Worm (Caenorhabditis elegans) whole organism, L1 larva: ENCODE results near the gene pmt-2.
A peak's percentile ranks its signal among the peaks of the same experiment; 100 is the strongest.

Experiments used
- F16B12.6 ChIP-seq: fragments of 150-350 bp; optimal IDR thresholded peaks from 2 replicates; lab custom pipeline; 2014; ENCODE audit warnings: missing biosample characterization, missing genetic modification characterization
- Y116A8C.19 ChIP-seq: sonication (generic microtip); optimal IDR thresholded peaks from 2 replicates; lab custom pipeline; 2016; ENCODE audit warnings: missing compliant biosample characterization, missing genetic modification characterization, borderline replicate concordance
- aha-1 ChIP-seq: fragments of 150-350 bp; optimal IDR thresholded peaks from 2 replicates; lab custom pipeline; 2014; ENCODE audit warnings: missing biosample characterization, missing genetic modification characterization
- ceh-88 ChIP-seq: fragments of 200-800 bp; sonication (Bioruptor generic); IDR thresholded peaks from 2 replicates; pipeline ENCODE4 v1.3.6; 2022; ENCODE audit warnings: missing genetic modification characterization, missing compliant biosample characterization
- ces-1 ChIP-seq: fragments of 150-350 bp; optimal IDR thresholded peaks from 2 replicates; lab custom pipeline; 2014; ENCODE audit warnings: missing biosample characterization, missing genetic modification reagents, missing genetic modification characterization
- dpl-1 ChIP-seq, 3 experiments: fragments of 150-350 bp in 2 of 3; sonication (generic microtip) in 1 of 3; optimal IDR thresholded peaks; 2 replicates each; lab custom pipeline; 2014 to 2017; ENCODE audit warnings: missing biosample characterization in 3 of 3, missing genetic modification characterization in 3 of 3, missing genetic modification reagents in 3 of 3
- efl-1 ChIP-seq, 4 experiments: fragments of 150-350 bp; optimal IDR thresholded peaks in 3 of 4; peaks in 1 of 4; 1 replicate in 1 of 4; 2 replicates in 3 of 4; lab custom pipeline; 2014; ENCODE audit warnings: missing biosample characterization in 2 of 4, missing genetic modification characterization in 2 of 4, missing genetic modification reagents in 2 of 4
- efl-3 ChIP-seq: fragments of 200-800 bp; sonication (Bioruptor generic); optimal IDR thresholded peaks from 2 replicates; lab custom pipeline; 2018; ENCODE audit warnings: mild to moderate bottlenecking, missing genetic modification characterization, missing compliant biosample characterization
- egl-13 ChIP-seq: sonication (generic microtip); optimal IDR thresholded peaks from 2 replicates; lab custom pipeline; 2016; ENCODE audit warnings: missing genotype, missing genetic modification reagents, missing genetic modification characterization, missing compliant biosample characterization
- elt-2 ChIP-seq: sonication (generic microtip); optimal IDR thresholded peaks from 2 replicates; lab custom pipeline; 2016; ENCODE audit warnings: missing genetic modification characterization, mild to moderate bottlenecking, inconsistent platforms, missing compliant biosample characterization, missing genetic modification reagents
- elt-3 ChIP-seq, 6 experiments: fragments of 150-350 bp in 1 of 6; sonication (generic microtip); optimal IDR thresholded peaks; 2 replicates each; lab custom pipeline; 2017 to 2018; ENCODE audit warnings: missing biosample characterization in 6 of 6, missing genetic modification characterization in 6 of 6, inconsistent platforms in 1 of 6
- fkh-10 ChIP-seq: sonication (generic microtip); optimal IDR thresholded peaks from 2 replicates; lab custom pipeline; 2017; ENCODE audit warnings: missing biosample characterization, missing genetic modification reagents, missing genetic modification characterization
- fkh-8 ChIP-seq: sonication (generic microtip); optimal IDR thresholded peaks from 2 replicates; lab custom pipeline; 2016; ENCODE audit warnings: mild to moderate bottlenecking, missing genetic modification characterization, missing compliant biosample characterization
- hpl-2 ChIP-seq: fragments of 150-350 bp; optimal IDR thresholded peaks from 2 replicates; lab custom pipeline; 2014; ENCODE audit warnings: missing biosample characterization, missing genetic modification reagents, missing genetic modification characterization
- irx-1 ChIP-seq: sonication (generic microtip); optimal IDR thresholded peaks from 2 replicates; lab custom pipeline; 2016; ENCODE audit warnings: missing genetic modification characterization, missing compliant biosample characterization
- isw-1 ChIP-seq: fragments of 200-800 bp; sonication (Bioruptor generic); IDR thresholded peaks from 2 replicates; pipeline ENCODE4 v1.3.6; 2022; ENCODE audit warnings: missing genetic modification characterization, missing compliant biosample characterization
- jun-1 ChIP-seq: fragments of 150-350 bp; optimal IDR thresholded peaks from 2 replicates; lab custom pipeline; 2014; ENCODE audit warnings: missing biosample characterization, missing genetic modification reagents, missing genetic modification characterization
- mab-9 ChIP-seq: fragments of 200-800 bp; sonication (Bioruptor generic); IDR thresholded peaks from 2 replicates; pipeline ENCODE4 v1.3.6; 2022; ENCODE audit warnings: missing genetic modification reagents, missing genetic modification characterization, missing compliant biosample characterization
- mdl-1 ChIP-seq, 2 experiments: fragments of 150-350 bp; optimal IDR thresholded peaks; 2 replicates each; lab custom pipeline; 2014 to 2017; ENCODE audit warnings: missing biosample characterization in 2 of 2, missing genetic modification characterization in 2 of 2, inconsistent platforms in 1 of 2
- mef-2 ChIP-seq: fragments of 150-350 bp; optimal IDR thresholded peaks from 2 replicates; lab custom pipeline; 2014; ENCODE audit warnings: missing biosample characterization, missing genetic modification characterization
- nhr-11 ChIP-seq: fragments of 150-350 bp; optimal IDR thresholded peaks from 2 replicates; lab custom pipeline; 2014; ENCODE audit warnings: missing biosample characterization, missing genetic modification characterization
- nhr-19 ChIP-seq: fragments of 200-800 bp; sonication (Bioruptor generic); conservative IDR thresholded peaks from 2 replicates; pipeline ENCODE4 v1.3.6; 2022; ENCODE audit warnings: missing genetic modification characterization, missing compliant biosample characterization
- nhr-237 ChIP-seq: fragments of 150-350 bp; optimal IDR thresholded peaks from 2 replicates; lab custom pipeline; 2014; ENCODE audit warnings: missing biosample characterization, missing genetic modification characterization
- nhr-47 ChIP-seq: sonication (generic microtip); optimal IDR thresholded peaks from 2 replicates; lab custom pipeline; 2016; ENCODE audit warnings: mild to moderate bottlenecking, missing genetic modification characterization, moderate library complexity, missing compliant biosample characterization
- nhr-76 ChIP-seq: sonication (generic microtip); optimal IDR thresholded peaks from 2 replicates; lab custom pipeline; 2017; ENCODE audit warnings: missing biosample characterization, missing genetic modification characterization
- nhr-77 ChIP-seq: fragments of 150-350 bp; optimal IDR thresholded peaks from 2 replicates; lab custom pipeline; 2014; ENCODE audit warnings: missing biosample characterization, missing genetic modification characterization
- nhr-85 ChIP-seq: sonication (generic microtip); peaks from one replicate; lab custom pipeline; 2016; ENCODE audit warnings: missing genetic modification characterization, inconsistent platforms, missing compliant biosample characterization
- nhr-90 ChIP-seq: sonication (generic microtip); optimal IDR thresholded peaks from 2 replicates; lab custom pipeline; 2016; ENCODE audit warnings: mild to moderate bottlenecking, missing genetic modification characterization, missing compliant biosample characterization; ENCODE audit not compliant: poor library complexity
- tlp-1 ChIP-seq: fragments of 150-350 bp; optimal IDR thresholded peaks from 2 replicates; lab custom pipeline; 2014; ENCODE audit warnings: missing biosample characterization, missing genetic modification characterization
- unc-30 ChIP-seq: sonication (generic microtip); optimal IDR thresholded peaks from 2 replicates; lab custom pipeline; 2017; ENCODE audit warnings: missing biosample characterization, missing genetic modification characterization
- unc-62 ChIP-seq: fragments of 150-350 bp; optimal IDR thresholded peaks from 2 replicates; lab custom pipeline; 2014; ENCODE audit warnings: missing biosample characterization, missing genetic modification reagents, missing genetic modification characterization
- vab-15 ChIP-seq: sonication (generic microtip); optimal IDR thresholded peaks from 2 replicates; lab custom pipeline; 2017; ENCODE audit warnings: missing genotype, mild to moderate bottlenecking, missing genetic modification characterization, missing compliant biosample characterization
- xbp-1 ChIP-seq: sonication (generic microtip); optimal IDR thresholded peaks from 2 replicates; lab custom pipeline; 2016; ENCODE audit warnings: missing genetic modification characterization, missing compliant biosample characterization
- zag-1 ChIP-seq: fragments of 150-350 bp; optimal IDR thresholded peaks from 2 replicates; lab custom pipeline; 2014; ENCODE audit warnings: missing biosample characterization, missing genetic modification characterization
- ztf-11 ChIP-seq, 2 experiments: sonication (generic microtip); optimal IDR thresholded peaks; 2 replicates each; lab custom pipeline; 2016 to 2017; ENCODE audit warnings: missing genetic modification characterization in 2 of 2, missing biosample characterization in 1 of 2, missing compliant biosample characterization in 1 of 2
- ztf-4 ChIP-seq: fragments of 150-350 bp; optimal IDR thresholded peaks from 2 replicates; lab custom pipeline; 2014; ENCODE audit warnings: missing biosample characterization, missing genetic modification characterization

Gene pmt-2

DNA sequence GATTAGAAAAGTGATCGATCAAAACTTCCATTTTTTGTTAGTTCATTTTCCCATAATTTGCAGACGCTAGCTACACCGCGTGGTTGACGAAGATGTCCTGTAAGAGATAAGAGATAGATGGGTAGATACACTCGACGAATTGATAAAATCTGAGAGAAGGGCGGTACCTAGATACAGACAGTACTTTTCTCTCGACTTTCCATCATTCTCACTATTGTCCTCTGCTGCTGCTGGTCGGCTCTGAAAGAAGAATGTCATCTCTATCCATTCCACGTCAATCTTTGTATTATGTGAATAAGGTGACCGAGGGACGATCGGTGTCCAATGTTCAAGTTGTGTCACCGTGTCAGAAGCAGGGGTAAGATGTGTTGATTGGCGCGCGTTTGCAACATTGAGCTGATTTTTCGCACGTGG, at the start of gene pmt-2 (continued):
- TF ChIP-seq mab-9 (GFP tag; lab: Robert Waterston, UW), result no peak
- TF ChIP-seq ztf-4 (tag; lab: Kevin White, UChicago), result no peak
- TF ChIP-seq xbp-1, result no peak
- no peak for TF ChIP-seq nhr-77 (tag; lab: Kevin White, UChicago)
- no peak for TF ChIP-seq F16B12.6
- peak in 1 of 3 experiments; percentile 9 for TF ChIP-seq dpl-1 (GFP tag; optimal IDR thresholded peaks at IDR 0.05; lab: Kevin White, UChicago)
- TF ChIP-seq nhr-76, result no peak
- TF ChIP-seq zag-1 (tag; lab: Kevin White, UChicago), result no peak
- TF ChIP-seq irx-1 (tag; lab: Kevin White, UChicago), result no peak
- TF ChIP-seq fkh-10 (GFP tag; lab: Kevin White, UChicago), result no peak
- no peak for TF ChIP-seq Y116A8C.19 (tag; lab: Kevin White, UChicago)
- TF ChIP-seq fkh-8, result no peak
- TF ChIP-seq ztf-11 (tag; optimal IDR thresholded peaks at IDR 0.05; lab: Kevin White, UChicago), result no peak
- no peak for TF ChIP-seq unc-62 (GFP tag; lab: Kevin White, UChicago)
- TF ChIP-seq nhr-85 (tag; lab: Kevin White, UChicago), result peak; percentile 95
- no peak for TF ChIP-seq nhr-237 (tag; lab: Kevin White, UChicago)
- no peak for TF ChIP-seq ceh-88
- no peak for TF ChIP-seq unc-30
- peak; percentile 9 to 77 (median 52) for TF ChIP-seq elt-3 (tag; optimal IDR thresholded peaks at IDR 0.05; lab: Kevin White, UChicago)
- no peak for TF ChIP-seq efl-3 (GFP tag; lab: Kevin White, UChicago)
- TF ChIP-seq mdl-1 (tag; optimal IDR thresholded peaks at IDR 0.05; lab: Kevin White, UChicago), result no peak
- no peak for TF ChIP-seq nhr-19
- no peak for TF ChIP-seq mef-2 (tag; lab: Kevin White, UChicago)
- no peak for TF ChIP-seq ces-1
- TF ChIP-seq egl-13, result no peak
- no peak for TF ChIP-seq vab-15 (tag; lab: Kevin White, UChicago)
- no peak for TF ChIP-seq hpl-2
- no peak for TF ChIP-seq jun-1 (tag; lab: Kevin White, UChicago)
- TF ChIP-seq aha-1 (tag; lab: Kevin White, UChicago), result no peak
- peak; percentile 37 for TF ChIP-seq nhr-90 (tag; lab: Kevin White, UChicago)
- TF ChIP-seq isw-1, result no peak

DNA sequence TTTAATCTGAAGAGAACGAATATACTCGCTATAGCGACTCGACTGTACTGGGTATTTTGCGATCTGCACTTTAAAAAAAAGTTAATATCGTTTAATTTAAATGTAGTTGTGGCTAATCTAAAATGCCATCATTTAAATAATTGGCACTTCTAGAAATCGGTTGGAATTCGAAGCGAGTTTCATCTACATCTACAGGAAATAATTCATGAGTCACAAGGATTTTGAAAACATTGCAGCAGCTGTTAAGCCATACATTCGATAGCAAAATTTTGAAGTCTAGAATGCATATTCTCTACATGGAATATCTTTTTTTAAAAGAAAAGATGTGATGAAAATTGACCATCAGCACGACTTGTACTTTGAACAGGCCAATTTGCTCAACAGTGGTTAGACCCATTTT, 47.8 kb upstream of the pmt-2 start:
- no peak for TF ChIP-seq tlp-1 (tag; lab: Kevin White, UChicago)
- no peak for TF ChIP-seq nhr-237 (tag; lab: Kevin White, UChicago)
- TF ChIP-seq, all 84 proteins: peak for 0

DNA sequence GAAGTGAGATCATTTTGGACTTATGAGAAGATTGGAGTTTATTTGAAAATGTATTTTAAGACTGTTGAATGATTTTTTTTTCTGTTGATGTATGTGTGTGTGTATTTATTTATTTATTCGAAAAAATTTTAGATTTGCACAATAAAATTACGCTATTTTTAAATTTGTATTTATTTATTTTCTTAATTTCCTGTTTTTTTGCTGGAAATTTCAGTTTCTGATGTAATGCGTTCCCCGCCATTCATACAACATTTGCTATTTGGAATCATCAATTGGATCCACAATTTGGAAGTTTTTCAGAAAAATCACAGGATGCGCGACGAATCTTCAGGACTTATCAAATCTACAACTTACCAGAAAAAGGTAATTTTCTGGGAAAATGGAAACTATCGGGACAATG, 43.4 kb upstream of the pmt-2 start, which contains the start of gene Y61A9LA.1:
TSS of gene Y61A9LA.1 (plus strand) at position 301 of the 400 bp plus-strand sequence.
- TF ChIP-seq nhr-47 (no peak), nhr-85 (tag; lab: Kevin White, UChicago) (peak; percentile 40)

- no peak for TF ChIP-seq efl-1 (optimal IDR thresholded peaks at IDR 0.05; lab: Kevin White, UChicago)
- TF ChIP-seq efl-1 (GFP tag; optimal IDR thresholded peaks at IDR 0.05 in 1 of 2; lab: Kevin White, UChicago), result peak in 1 of 2 experiments; percentile 87
- peak; percentile 11 for TF ChIP-seq nhr-85 (tag; lab: Kevin White, UChicago)
- no peak for TF ChIP-seq nhr-11 (tag; lab: Kevin White, UChicago)
Measured at ce11 chrV:4590791-4591190, 37.6 kb upstream of the pmt-2 start.

ce11 chrV:4598489-4598888, 29.9 kb upstream of the pmt-2 start:
- peak; percentile 76 for TF ChIP-seq elt-2
- no peak for TF ChIP-seq mef-2 (tag; lab: Kevin White, UChicago)
- TF ChIP-seq, all 84 proteins: peak for 1
